Fruit fly (Drosophila melanogaster) whole organism: ENCODE data around the gene Adgf-D.

ENCODE experiments used
- pan ChIP-seq: fragments of >200 bp; optimal IDR thresholded peaks from 2 replicates; lab custom pipeline; 2017
- psq ChIP-seq: fragments of >200 bp; optimal IDR thresholded peaks from 2 replicates; lab custom pipeline; 2017
- usp ChIP-seq: fragments of >200 bp; optimal IDR thresholded peaks from 2 replicates; lab custom pipeline; 2017; ENCODE audit warnings: missing biosample characterization, missing genetic modification characterization, mixed read lengths

DNA sequence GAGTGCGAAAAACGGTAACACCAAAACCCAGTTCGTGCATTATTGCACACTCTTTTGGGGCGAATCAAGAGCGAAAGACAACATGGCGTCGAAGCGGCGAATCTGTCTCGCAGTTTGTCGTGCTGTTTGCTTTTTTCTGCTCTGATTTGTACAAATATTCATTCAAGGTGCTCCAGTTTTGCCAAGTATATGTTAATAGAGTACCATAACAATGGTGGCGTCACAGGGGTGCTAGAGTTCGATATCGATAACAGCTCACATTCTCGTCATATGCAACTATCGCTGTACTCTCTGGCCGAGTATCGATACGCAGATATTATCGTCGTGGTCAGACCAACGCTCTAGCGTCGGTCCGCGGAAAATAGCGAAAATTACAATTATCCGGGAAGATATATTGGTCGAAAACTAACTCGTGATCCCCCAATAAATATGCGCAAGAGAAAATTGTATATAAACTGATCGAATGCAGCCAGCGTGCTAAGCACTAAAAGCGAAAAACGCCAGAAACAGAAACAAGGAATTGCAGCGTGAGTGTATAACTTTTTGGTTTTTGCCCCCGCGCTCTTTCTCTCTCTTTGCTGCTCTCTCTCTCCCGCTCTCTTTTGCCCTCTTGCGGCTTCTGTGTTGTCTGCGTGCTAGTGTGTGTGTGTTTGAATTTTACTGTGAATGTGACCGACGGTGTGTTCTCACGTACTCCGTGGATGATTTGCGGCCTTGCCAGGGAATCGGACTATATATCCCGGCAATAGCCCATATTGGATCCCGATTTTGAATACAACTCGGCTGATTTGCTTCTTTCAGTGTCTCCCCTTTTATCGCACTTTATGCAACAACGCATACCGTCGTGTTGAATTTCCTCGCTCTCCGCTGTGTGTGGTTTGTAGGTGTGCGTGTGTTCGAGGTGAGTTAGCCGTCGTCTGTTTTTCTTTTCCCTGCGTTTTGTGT is 21.3 kb downstream of the Adgf-D start, which contains the start of gene flfl:
- TF ChIP-seq usp (GFP tag; lab: Kevin White, UChicago) (no peak), psq (lab: Kevin White, UChicago) (no peak), pan (lab: Kevin White, UChicago) (no peak)
